Worm (Caenorhabditis elegans) whole organism, midembryonic: ENCODE measurements around the gene Y32F6A.5.

ENCODE experiments used
- cog-1 ChIP-seq: sonication (generic microtip); optimal IDR thresholded peaks from 2 replicates; lab custom pipeline; 2016; ENCODE audit warnings: missing genetic modification characterization, missing compliant biosample characterization
- flt-1 ChIP-seq: fragments of 200-800 bp; sonication (Bioruptor generic); IDR thresholded peaks from 2 replicates; pipeline ENCODE4 v1.3.6; 2022; ENCODE audit warnings: missing genetic modification characterization, missing compliant biosample characterization
- klf-2 ChIP-seq: fragments of 200-800 bp; sonication (Bioruptor generic); conservative IDR thresholded peaks from 2 replicates; pipeline ENCODE4 v1.3.6; 2022; ENCODE audit warnings: missing genetic modification reagents, missing genetic modification characterization, missing compliant biosample characterization
- med-1 ChIP-seq: sonication (generic microtip); optimal IDR thresholded peaks from 2 replicates; lab custom pipeline; 2017; ENCODE audit warnings: missing genetic modification characterization, mild to moderate bottlenecking, missing compliant biosample characterization, antibody characterized with exemption, missing genetic modification reagents; ENCODE audit not compliant: insufficient read depth
- ref-1 ChIP-seq: fragments of 200-800 bp; sonication (Bioruptor generic); conservative IDR thresholded peaks from 2 replicates; pipeline ENCODE4 v1.3.6; 2022; ENCODE audit warnings: missing genetic modification reagents, missing genetic modification characterization, missing compliant biosample characterization

DNA sequence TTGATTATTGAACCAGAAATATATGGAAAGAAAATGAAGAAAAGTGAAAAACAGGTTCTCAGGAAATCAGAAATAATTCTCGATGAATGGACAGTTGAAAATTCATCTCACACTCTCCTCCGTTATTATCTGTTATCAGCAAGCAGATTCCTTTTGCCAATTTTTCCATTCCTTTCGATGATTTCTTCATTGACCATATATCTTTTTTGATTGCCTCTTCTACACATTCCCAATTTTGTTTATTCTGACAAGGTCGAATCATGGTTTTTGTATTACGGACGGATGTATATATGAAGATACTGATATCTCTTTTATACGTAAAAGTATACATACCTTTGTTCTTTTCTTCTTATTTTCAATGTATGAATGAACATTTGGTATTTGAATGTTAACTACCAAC, 7.3 kb upstream of the Y32F6A.5 start:
- no peak for TF ChIP-seq med-1 (GFP tag; lab: Kevin White, UChicago)
- TF ChIP-seq ref-1 (GFP tag; lab: Robert Waterston, UW), result no peak
- TF ChIP-seq klf-2 (GFP tag; lab: Robert Waterston, UW), result no peak
- no peak for TF ChIP-seq cog-1 (tag; lab: Kevin White, UChicago)
- no peak for TF ChIP-seq flt-1
